Worm (Caenorhabditis elegans): ENCODE results near the gene F56B3.11.

F56B3.11 gene

ce11 chrIV:746333-746732 is 50.0 kb downstream of the F56B3.11 start:
- TF ChIP-seq med-1 (GFP tag; optimal IDR thresholded peaks at IDR 0.05; ENCODE audit: insufficient read depth) (no peak), cog-1 (tag; optimal IDR thresholded peaks at IDR 0.05) (no peak), ztf-23 (GFP tag; IDR thresholded peaks at IDR 0.05) (no peak), ztf-29 (GFP tag; IDR thresholded peaks at IDR 0.05) (no peak), ref-1 (GFP tag; conservative IDR thresholded peaks at IDR 0.05) (no peak), tab-1 (GFP tag; IDR thresholded peaks at IDR 0.05) (no peak), flt-1 (GFP tag; IDR thresholded peaks at IDR 0.05) (no peak), T22C8.4 (GFP tag; IDR thresholded peaks at IDR 0.05) (no peak), klf-2 (GFP tag; conservative IDR thresholded peaks at IDR 0.05) (no peak)
